Worm (Caenorhabditis elegans) whole organism, young adult: ENCODE measurements around the gene cah-1.
A peak's percentile ranks its signal among the peaks of the same experiment; 100 is the strongest.

Experiments used
- B0035.1 ChIP-seq: sonication (generic microtip); optimal IDR thresholded peaks from 2 replicates; lab custom pipeline; 2016; ENCODE audit warnings: missing genetic modification characterization, mild to moderate bottlenecking, missing compliant biosample characterization, missing genotype, missing genetic modification reagents
- B0261.1 ChIP-seq: sonication (generic microtip); optimal IDR thresholded peaks from 2 replicates; lab custom pipeline; 2016; ENCODE audit warnings: mild to moderate bottlenecking, missing genetic modification characterization, moderate library complexity, missing compliant biosample characterization
- F10E7.11 ChIP-seq: sonication (generic microtip); optimal IDR thresholded peaks from 2 replicates; lab custom pipeline; 2017; ENCODE audit warnings: mild to moderate bottlenecking, missing genetic modification characterization, moderate library complexity, missing compliant biosample characterization
- F22D6.2 ChIP-seq: sonication (generic microtip); optimal IDR thresholded peaks from 2 replicates; lab custom pipeline; 2016; ENCODE audit warnings: mild to moderate bottlenecking, missing genetic modification characterization, missing compliant biosample characterization
- F57C9.4 ChIP-seq: sonication (generic microtip); optimal IDR thresholded peaks from 2 replicates; lab custom pipeline; 2017; ENCODE audit warnings: mild to moderate bottlenecking, missing genetic modification characterization, missing compliant biosample characterization
- K11D2.4 ChIP-seq: fragments of 200-800 bp; sonication (Bioruptor generic); IDR thresholded peaks from 2 replicates; pipeline ENCODE4 v1.3.6; 2022; ENCODE audit warnings: missing genetic modification reagents, missing genetic modification characterization, missing compliant biosample characterization
- K12H6.12 ChIP-seq: fragments of 200-800 bp; sonication (Bioruptor generic); optimal IDR thresholded peaks from 2 replicates; lab custom pipeline; 2018; ENCODE audit warnings: mild to moderate bottlenecking, missing genetic modification characterization, missing compliant biosample characterization
- Y53G8AR.9 ChIP-seq: fragments of 200-800 bp; sonication (Bioruptor generic); conservative IDR thresholded peaks from 2 replicates; pipeline ENCODE4 v1.3.6; 2022; ENCODE audit warnings: missing genetic modification reagents, missing genetic modification characterization, missing compliant biosample characterization
- ZK185.1 ChIP-seq: sonication (generic microtip); optimal IDR thresholded peaks from 2 replicates; lab custom pipeline; 2016; ENCODE audit warnings: mild to moderate bottlenecking, missing genetic modification characterization, missing compliant biosample characterization; ENCODE audit not compliant: poor library complexity, severe bottlenecking
- atf-7 ChIP-seq: sonication (generic microtip); optimal IDR thresholded peaks from 2 replicates; lab custom pipeline; 2017; ENCODE audit warnings: mild to moderate bottlenecking, missing genetic modification characterization, missing compliant biosample characterization
- athp-1 ChIP-seq: sonication (generic microtip); optimal IDR thresholded peaks from 2 replicates; lab custom pipeline; 2017; ENCODE audit warnings: mild to moderate bottlenecking, missing genetic modification characterization, missing compliant biosample characterization
- attf-6 ChIP-seq: fragments of 200-800 bp; sonication (Bioruptor generic); IDR thresholded peaks from 2 replicates; pipeline ENCODE4 v1.3.6; 2022; ENCODE audit warnings: missing genetic modification reagents, missing genetic modification characterization, missing compliant biosample characterization
- ccch-3 ChIP-seq: fragments of 200-800 bp; sonication (Bioruptor generic); optimal IDR thresholded peaks from 2 replicates; lab custom pipeline; 2018; ENCODE audit warnings: mild to moderate bottlenecking, missing genetic modification characterization, missing compliant biosample characterization
- cebp-1 ChIP-seq, 2 experiments: fragments of 200-800 bp in 1 of 2; sonication (Bioruptor generic) in 1 of 2; sonication (generic microtip) in 1 of 2; IDR thresholded peaks in 1 of 2; optimal IDR thresholded peaks in 1 of 2; 2 replicates each; pipeline versions ENCODE4 v1.3.6 to Lab custom; 2017 to 2022; ENCODE audit warnings: missing compliant biosample characterization in 2 of 2, missing genetic modification characterization in 2 of 2, mild to moderate bottlenecking in 1 of 2, missing genetic modification reagents in 1 of 2, moderate library complexity in 1 of 2
- ceh-100 ChIP-seq: fragments of 200-800 bp; sonication (Bioruptor generic); IDR thresholded peaks from 2 replicates; pipeline ENCODE4 v1.3.6; 2022; ENCODE audit warnings: missing genetic modification reagents, missing genetic modification characterization, missing compliant biosample characterization
- ceh-27 ChIP-seq: fragments of 200-800 bp; sonication (Bioruptor generic); optimal IDR thresholded peaks from 2 replicates; lab custom pipeline; 2018; ENCODE audit warnings: mild to moderate bottlenecking, missing genetic modification characterization, moderate library complexity, missing compliant biosample characterization
- ceh-91 ChIP-seq: fragments of 200-800 bp; sonication (Bioruptor generic); IDR thresholded peaks from 2 replicates; pipeline ENCODE4 v1.3.6; 2022; ENCODE audit warnings: missing genetic modification reagents, missing genetic modification characterization, missing compliant biosample characterization
- chd-7 ChIP-seq: sonication (generic microtip); optimal IDR thresholded peaks from 2 replicates; lab custom pipeline; 2016; ENCODE audit warnings: mild to moderate bottlenecking, missing genetic modification characterization, moderate library complexity, missing compliant biosample characterization
- dox-1 ChIP-seq: fragments of 200-800 bp; sonication (Bioruptor generic); IDR thresholded peaks from 2 replicates; pipeline ENCODE4 v1.3.6; 2022; ENCODE audit warnings: missing genetic modification reagents, missing genetic modification characterization, missing compliant biosample characterization
- dpl-1 ChIP-seq: fragments of 150-350 bp; optimal IDR thresholded peaks from 2 replicates; lab custom pipeline; 2014; ENCODE audit warnings: missing biosample characterization, missing genetic modification reagents, missing genetic modification characterization
- efl-1 ChIP-seq: fragments of 150-350 bp; optimal IDR thresholded peaks from 2 replicates; lab custom pipeline; 2014; ENCODE audit warnings: missing biosample characterization, missing genetic modification reagents, missing genetic modification characterization
- egl-18 ChIP-seq: fragments of 200-800 bp; sonication (Bioruptor generic); IDR thresholded peaks from 2 replicates; pipeline ENCODE4 v1.3.6; 2022; ENCODE audit warnings: missing genetic modification reagents, missing genetic modification characterization, missing compliant biosample characterization
- ekl-4 ChIP-seq: fragments of 200-800 bp; sonication (Bioruptor generic); IDR thresholded peaks from 2 replicates; pipeline ENCODE4 v1.3.6; 2022; ENCODE audit warnings: missing genetic modification reagents, missing genetic modification characterization, missing compliant biosample characterization
- ets-4 ChIP-seq: fragments of 200-800 bp; sonication (Bioruptor generic); optimal IDR thresholded peaks from 2 replicates; lab custom pipeline; 2018; ENCODE audit warnings: mild to moderate bottlenecking, missing genetic modification characterization, missing compliant biosample characterization
- fkh-3 ChIP-seq: sonication (generic microtip); optimal IDR thresholded peaks from 2 replicates; lab custom pipeline; 2016; ENCODE audit warnings: mild to moderate bottlenecking, missing genetic modification characterization, missing compliant biosample characterization
- hlh-12 ChIP-seq: sonication (generic microtip); optimal IDR thresholded peaks from 2 replicates; lab custom pipeline; 2016; ENCODE audit warnings: missing genetic modification characterization, missing compliant biosample characterization
- hmg-20 ChIP-seq: fragments of 200-800 bp; sonication (Bioruptor generic); IDR thresholded peaks from 2 replicates; pipeline ENCODE4 v1.3.6; 2022; ENCODE audit warnings: missing genetic modification reagents, missing genetic modification characterization, missing compliant biosample characterization
- lin-54 ChIP-seq: fragments of 200-800 bp; sonication (Bioruptor generic); optimal IDR thresholded peaks from 2 replicates; lab custom pipeline; 2018; ENCODE audit warnings: mild to moderate bottlenecking, missing genetic modification characterization, missing compliant biosample characterization
- lir-1 ChIP-seq: fragments of 200-800 bp; sonication (Bioruptor generic); conservative IDR thresholded peaks from 2 replicates; pipeline ENCODE4 v1.3.6; 2022; ENCODE audit warnings: missing genetic modification reagents, missing genetic modification characterization, missing compliant biosample characterization
- lsl-1 ChIP-seq: fragments of 200-800 bp; sonication (Bioruptor generic); optimal IDR thresholded peaks from 2 replicates; lab custom pipeline; 2018; ENCODE audit warnings: mild to moderate bottlenecking, missing genetic modification characterization, moderate library complexity, missing compliant biosample characterization
- madf-3 ChIP-seq: fragments of 200-800 bp; sonication (Bioruptor generic); IDR thresholded peaks from 2 replicates; pipeline ENCODE4 v1.3.6; 2022; ENCODE audit warnings: missing genetic modification reagents, missing genetic modification characterization, missing compliant biosample characterization
- mxl-1 ChIP-seq: sonication (generic microtip); optimal IDR thresholded peaks from 2 replicates; lab custom pipeline; 2016; ENCODE audit warnings: missing genetic modification characterization, missing compliant biosample characterization
- nfya-1 ChIP-seq: sonication (generic microtip); optimal IDR thresholded peaks from 2 replicates; lab custom pipeline; 2017; ENCODE audit warnings: antibody characterized with exemption, missing compliant biosample characterization, missing genetic modification characterization, borderline replicate concordance; ENCODE audit not compliant: insufficient read depth
- nfya-2 ChIP-seq: fragments of 200-800 bp; sonication (Bioruptor generic); IDR thresholded peaks from 2 replicates; pipeline ENCODE4 v1.3.6; 2022; ENCODE audit warnings: missing genetic modification reagents, missing genetic modification characterization, missing compliant biosample characterization
- rcor-1 ChIP-seq: fragments of 200-800 bp; sonication (Bioruptor generic); IDR thresholded peaks from 2 replicates; pipeline ENCODE4 v1.3.6; 2022; ENCODE audit warnings: missing genetic modification reagents, missing genetic modification characterization, missing compliant biosample characterization
- snpc-1.1 ChIP-seq: sonication (generic microtip); optimal IDR thresholded peaks from 2 replicates; lab custom pipeline; 2017; ENCODE audit warnings: missing genetic modification characterization, mild to moderate bottlenecking, missing compliant biosample characterization, antibody characterized with exemption, moderate library complexity, missing genotype, missing genetic modification reagents; ENCODE audit not compliant: insufficient read depth
- snpc-1.3 ChIP-seq: sonication (generic microtip); optimal IDR thresholded peaks from 2 replicates; lab custom pipeline; 2017; ENCODE audit warnings: missing genetic modification characterization, mild to moderate bottlenecking, missing compliant biosample characterization, antibody characterized with exemption, moderate library complexity, missing genotype, missing genetic modification reagents; ENCODE audit not compliant: insufficient read depth
- snpc-4 ChIP-seq, 5 experiments: fragments of 150-350 bp in 1 of 5; sonication (generic microtip) in 4 of 5; optimal IDR thresholded peaks; 2 replicates each; lab custom pipeline; 2014 to 2018; ENCODE audit warnings: missing genetic modification characterization in 5 of 5, missing biosample characterization in 3 of 5, antibody characterized with exemption in 2 of 5, mild to moderate bottlenecking in 2 of 5, missing compliant biosample characterization in 2 of 5, missing genotype in 2 of 5, moderate library complexity in 2 of 5, missing genetic modification reagents in 1 of 5
- xnd-1 ChIP-seq: sonication (generic microtip); optimal IDR thresholded peaks from 2 replicates; lab custom pipeline; 2016; ENCODE audit warnings: missing genotype, missing genetic modification reagents, missing genetic modification characterization, missing compliant biosample characterization
- zim-3 ChIP-seq: sonication (generic microtip); optimal IDR thresholded peaks from 2 replicates; lab custom pipeline; 2017; ENCODE audit warnings: mild to moderate bottlenecking, missing genetic modification characterization, moderate library complexity, missing compliant biosample characterization
- ztf-22 ChIP-seq: fragments of 200-800 bp; sonication (Bioruptor generic); optimal IDR thresholded peaks from 2 replicates; lab custom pipeline; 2018; ENCODE audit warnings: mild to moderate bottlenecking, missing genetic modification characterization, moderate library complexity, missing compliant biosample characterization
- ztf-28 ChIP-seq: fragments of 200-800 bp; sonication (Bioruptor generic); IDR thresholded peaks from 2 replicates; pipeline ENCODE4 v1.3.6; 2022; ENCODE audit warnings: missing genetic modification reagents, missing genetic modification characterization, missing compliant biosample characterization

The cah-1 gene

ce11 chrIII:5076569-5076968, 8.9 kb downstream of the cah-1 start:
- no peak for TF ChIP-seq cebp-1 (GFP tag; IDR thresholded peaks at IDR 0.05; lab: Robert Waterston, UW)
- no peak for TF ChIP-seq cebp-1 (tag; optimal IDR thresholded peaks at IDR 0.05; lab: Kevin White, UChicago)
- TF ChIP-seq egl-18 (GFP tag; lab: Robert Waterston, UW): no peak
- TF ChIP-seq hmg-20 (GFP tag; lab: Robert Waterston, UW): no peak
- peak; percentile 14 for TF ChIP-seq lsl-1 (GFP tag; lab: Kevin White, UChicago)
- peak; percentile 52 for TF ChIP-seq efl-1 (GFP tag; lab: Kevin White, UChicago)
- TF ChIP-seq dpl-1 (GFP tag; lab: Kevin White, UChicago): peak; percentile 15
- peak; percentile 85 for TF ChIP-seq ceh-100
- TF ChIP-seq F10E7.11 (tag; lab: Kevin White, UChicago): no peak
- TF ChIP-seq xnd-1 (tag; lab: Kevin White, UChicago): no peak
- TF ChIP-seq, all 124 proteins: peak for 4

- no peak for TF ChIP-seq ets-4 (GFP tag; lab: Kevin White, UChicago)
- TF ChIP-seq mxl-1: no peak
- TF ChIP-seq zim-3 (tag; lab: Kevin White, UChicago): no peak
- TF ChIP-seq F22D6.2 (tag; lab: Kevin White, UChicago): no peak
- TF ChIP-seq snpc-4 (GFP tag; optimal IDR thresholded peaks at IDR 0.05; lab: Kevin White, UChicago): no peak
- no peak for TF ChIP-seq snpc-4 (tag; optimal IDR thresholded peaks at IDR 0.05; lab: Kevin White, UChicago)
- TF ChIP-seq ztf-22 (GFP tag; lab: Kevin White, UChicago): no peak
- no peak for TF ChIP-seq F57C9.4 (tag; lab: Kevin White, UChicago)
- TF ChIP-seq nfya-2 (GFP tag; lab: Robert Waterston, UW): no peak
- TF ChIP-seq ceh-91: no peak
- no peak for TF ChIP-seq B0261.1 (tag; lab: Kevin White, UChicago)
- TF ChIP-seq snpc-1.1: no peak
- TF ChIP-seq nfya-1 (tag; lab: Kevin White, UChicago): no peak
- TF ChIP-seq fkh-3 (tag; lab: Kevin White, UChicago): no peak
- no peak for TF ChIP-seq madf-3 (GFP tag; lab: Robert Waterston, UW)
- no peak for TF ChIP-seq athp-1 (tag; lab: Kevin White, UChicago)
- TF ChIP-seq, all 124 proteins: peak for 0
Measured at ce11 chrIII:5074398-5074797, 11.0 kb downstream of the cah-1 start, which contains the start of gene ttbk-6. ttbk-6 (plus strand) TSS chrIII:5074698.

- no peak for TF ChIP-seq chd-7 (tag; lab: Kevin White, UChicago)
- no peak for TF ChIP-seq snpc-1.3 (tag; lab: Kevin White, UChicago)
- no peak for TF ChIP-seq cebp-1 (GFP tag; IDR thresholded peaks at IDR 0.05; lab: Robert Waterston, UW)
- no peak for TF ChIP-seq cebp-1 (tag; optimal IDR thresholded peaks at IDR 0.05; lab: Kevin White, UChicago)
- no peak for TF ChIP-seq lin-54
- no peak for TF ChIP-seq hlh-12 (tag; lab: Kevin White, UChicago)
- no peak for TF ChIP-seq lir-1 (GFP tag; lab: Robert Waterston, UW)
- TF ChIP-seq lsl-1 (GFP tag; lab: Kevin White, UChicago): no peak
- no peak for TF ChIP-seq ztf-28
Measured at ce11 chrIII:5071509-5071908, 13.9 kb downstream of the cah-1 start, which contains the start of gene C45G9.12. C45G9.12 (minus strand) TSS chrIII:5071609.

- TF ChIP-seq xnd-1 (tag; lab: Kevin White, UChicago) (peak; percentile 50), B0035.1 (tag; lab: Kevin White, UChicago) (no peak), dox-1 (no peak), K12H6.12 (tag; lab: Kevin White, UChicago) (peak; percentile 31), attf-6 (GFP tag; lab: Robert Waterston, UW) (no peak), rcor-1 (GFP tag; lab: Robert Waterston, UW) (peak; percentile 37; the same call in 1 of the 2 replicates), ZK185.1 (tag; lab: Kevin White, UChicago) (peak; percentile 85), Y53G8AR.9 (GFP tag; lab: Robert Waterston, UW) (no peak), ekl-4 (GFP tag; lab: Robert Waterston, UW) (0 out of 2 replicates have a peak, but pooled peaks have one; percentile 37), ccch-3 (GFP tag; lab: Kevin White, UChicago) (no peak), ceh-27 (GFP tag; lab: Kevin White, UChicago) (peak; percentile 88), atf-7 (no peak), K11D2.4 (no peak)
Measured at ce11 chrIII:5068675-5069233, 16.7 kb downstream of the cah-1 start, which contains the start of the genes C45G9.11 and C45G9.2. C45G9.11 (minus strand) TSS chrIII:5068725. C45G9.2 (plus strand) TSS chrIII:5069066.
